Fruit fly (Drosophila melanogaster) whole organism, embryonic: ENCODE data around the gene Jupiter.

Source experiments
- CG10543 ChIP-seq: fragments of 200-800 bp; sonication (Bioruptor generic); optimal IDR thresholded peaks from 3 replicates; lab custom pipeline; 2017; ENCODE audit warnings: missing biosample characterization, mild to moderate bottlenecking, missing genetic modification characterization, moderate library complexity
- CG11093 ChIP-seq: fragments of 200-800 bp; sonication (Bioruptor generic); IDR thresholded peaks from 3 replicates; pipeline ENCODE4 v1.3.6; 2022; ENCODE audit warnings: missing biosample characterization, missing genetic modification characterization
- CG13287 ChIP-seq: fragments of 200-800 bp; sonication (Bioruptor generic); IDR thresholded peaks from 2 replicates; pipeline ENCODE4 v1.3.6; 2022; ENCODE audit warnings: missing biosample characterization, missing genetic modification characterization; ENCODE audit not compliant: partially characterized antibody
- CG17612 ChIP-seq: fragments of 200-800 bp; sonication (Bioruptor generic); IDR thresholded peaks from 2 replicates; pipeline ENCODE4 v1.3.6; 2022; ENCODE audit warnings: missing biosample characterization, missing genetic modification characterization
- CG17802 ChIP-seq: fragments of 200-800 bp; sonication (Bioruptor generic); optimal IDR thresholded peaks from 2 replicates; lab custom pipeline; 2018; ENCODE audit warnings: missing biosample characterization, mild to moderate bottlenecking, missing genetic modification characterization, moderate library complexity
- CG17912 ChIP-seq: fragments of 200-800 bp; sonication (Bioruptor generic); optimal IDR thresholded peaks from 2 replicates; lab custom pipeline; 2018; ENCODE audit warnings: missing biosample characterization, mild to moderate bottlenecking, missing genetic modification characterization
- CG18011 ChIP-seq: fragments of 200-800 bp; sonication (Bioruptor generic); optimal IDR thresholded peaks from 2 replicates; lab custom pipeline; 2017; ENCODE audit warnings: missing biosample characterization, missing genetic modification characterization, mild to moderate bottlenecking, moderate library complexity, missing genotype
- CG18764 ChIP-seq: fragments of 200-800 bp; sonication (Bioruptor generic); optimal IDR thresholded peaks from 3 replicates; lab custom pipeline; 2016; ENCODE audit warnings: missing biosample characterization, missing genetic modification characterization
- CG2116 ChIP-seq: fragments of 200-800 bp; sonication (Bioruptor generic); optimal IDR thresholded peaks from 3 replicates; lab custom pipeline; 2018; ENCODE audit warnings: missing biosample characterization, mild to moderate bottlenecking, missing genetic modification characterization
- CG2202 ChIP-seq: fragments of 200-800 bp; sonication (Bioruptor generic); optimal IDR thresholded peaks from 2 replicates; lab custom pipeline; 2018; ENCODE audit warnings: missing biosample characterization, mild to moderate bottlenecking, missing genetic modification characterization
- CG33557 ChIP-seq: fragments of 200-800 bp; sonication (Bioruptor generic); optimal IDR thresholded peaks from 2 replicates; lab custom pipeline; 2019; ENCODE audit warnings: missing biosample characterization, mild to moderate bottlenecking, missing genetic modification characterization, moderate library complexity
- CG34422 ChIP-seq: fragments of 200-800 bp; sonication (Bioruptor generic); IDR thresholded peaks from 3 replicates; pipeline ENCODE4 v1.3.6; 2022; ENCODE audit warnings: missing biosample characterization, missing genetic modification characterization
- CG6254 ChIP-seq: fragments of 200-800 bp; sonication (Bioruptor generic); optimal IDR thresholded peaks from 3 replicates; lab custom pipeline; 2017; ENCODE audit warnings: mild to moderate bottlenecking, missing biosample characterization, missing genetic modification reagents, missing genetic modification characterization
- CG6791 ChIP-seq: fragments of 200-800 bp; sonication (Bioruptor generic); IDR thresholded peaks from 3 replicates; pipeline ENCODE4 v1.3.6; 2022; ENCODE audit warnings: missing biosample characterization, missing genetic modification characterization; ENCODE audit not compliant: partially characterized antibody
- CG7786 ChIP-seq: fragments of 200-800 bp; sonication (Bioruptor generic); optimal IDR thresholded peaks from 2 replicates; lab custom pipeline; 2016; ENCODE audit warnings: missing biosample characterization, missing genetic modification characterization
- D19B ChIP-seq: fragments of 200-800 bp; sonication (Bioruptor generic); optimal IDR thresholded peaks from 2 replicates; lab custom pipeline; 2017; ENCODE audit warnings: missing biosample characterization, mild to moderate bottlenecking, missing genetic modification characterization
- Dll ChIP-seq: fragments of 200-800 bp; sonication (Bioruptor generic); IDR thresholded peaks from 4 replicates; pipeline ENCODE4 v1.3.6; 2022; ENCODE audit warnings: missing biosample characterization, missing genetic modification characterization; ENCODE audit not compliant: partially characterized antibody
- Ets65A ChIP-seq: fragments of 200-800 bp; sonication (Bioruptor generic); peaks from one replicate; lab custom pipeline; 2016; ENCODE audit warnings: missing biosample characterization, missing genetic modification characterization
- Fer2 ChIP-seq: fragments of 200-800 bp; sonication (Bioruptor generic); optimal IDR thresholded peaks from 2 replicates; lab custom pipeline; 2018; ENCODE audit warnings: missing biosample characterization, mild to moderate bottlenecking, missing genetic modification characterization, moderate library complexity
- HHEX ChIP-seq: fragments of 200-800 bp; sonication (Bioruptor generic); optimal IDR thresholded peaks from 3 replicates; lab custom pipeline; 2017; ENCODE audit warnings: missing biosample characterization, mild to moderate bottlenecking, missing genetic modification characterization, missing genetic modification reagents
- HLH4C ChIP-seq: fragments of 200-800 bp; sonication (Bioruptor generic); IDR thresholded peaks from 3 replicates; pipeline ENCODE4 v1.3.6; 2022; ENCODE audit warnings: missing biosample characterization, missing genetic modification characterization; ENCODE audit not compliant: partially characterized antibody
- HLHmδ ChIP-seq: fragments of 200-800 bp; sonication (Bioruptor generic); optimal IDR thresholded peaks from 2 replicates; lab custom pipeline; 2018; ENCODE audit warnings: missing biosample characterization, mild to moderate bottlenecking, missing genetic modification characterization, moderate library complexity
- HmgZ ChIP-seq: fragments of 200-800 bp; sonication (Bioruptor generic); optimal IDR thresholded peaks from 2 replicates; lab custom pipeline; 2018; ENCODE audit warnings: missing biosample characterization, mild to moderate bottlenecking, missing genetic modification characterization
- Hsf ChIP-seq: fragments of 200-800 bp; sonication (Bioruptor generic); optimal IDR thresholded peaks from 3 replicates; lab custom pipeline; 2016; ENCODE audit warnings: missing biosample characterization, missing genetic modification characterization
- MBD-R2 ChIP-seq: fragments of 200-800 bp; sonication (Bioruptor generic); IDR thresholded peaks from 2 replicates; pipeline ENCODE4 v1.3.6; 2022; ENCODE audit warnings: missing biosample characterization, missing genetic modification characterization
- MESR4 ChIP-seq: fragments of 200-800 bp; sonication (Bioruptor generic); optimal IDR thresholded peaks from 2 replicates; lab custom pipeline; 2018; ENCODE audit warnings: missing biosample characterization, mild to moderate bottlenecking, missing genetic modification characterization, moderate library complexity
- Med ChIP-seq: fragments of 200-800 bp; sonication (Bioruptor generic); peaks from one replicate; lab custom pipeline; 2016; ENCODE audit warnings: missing biosample characterization, missing genetic modification characterization, mild to moderate bottlenecking, inconsistent platforms, moderate library complexity
- Usf ChIP-seq: fragments of 200-800 bp; sonication (Bioruptor generic); optimal IDR thresholded peaks from 2 replicates; lab custom pipeline; 2017; ENCODE audit warnings: missing genotype, missing biosample characterization, missing genetic modification characterization
- ac ChIP-seq: fragments of 200-800 bp; sonication (Bioruptor generic); optimal IDR thresholded peaks from 3 replicates; lab custom pipeline; 2017; ENCODE audit warnings: missing biosample characterization, mild to moderate bottlenecking, missing genetic modification characterization
- amos ChIP-seq: fragments of 200-800 bp; sonication (Bioruptor generic); IDR thresholded peaks from 2 replicates; pipeline ENCODE4 v1.3.6; 2022; ENCODE audit warnings: missing biosample characterization, missing genetic modification characterization; ENCODE audit not compliant: partially characterized antibody
- aop ChIP-seq: fragments of 200-800 bp; sonication (Bioruptor generic); IDR thresholded peaks from 2 replicates; pipeline ENCODE4 v1.3.6; 2022; ENCODE audit warnings: missing biosample characterization, missing genetic modification characterization
- bowl ChIP-seq: fragments of 200-800 bp; sonication (Bioruptor generic); IDR thresholded peaks from 2 replicates; pipeline ENCODE4 v1.3.6; 2022; ENCODE audit warnings: missing biosample characterization, missing genetic modification characterization
- caup ChIP-seq: fragments of 200-800 bp; sonication (Bioruptor generic); optimal IDR thresholded peaks from 3 replicates; lab custom pipeline; 2017; ENCODE audit warnings: missing biosample characterization, mild to moderate bottlenecking, missing genetic modification characterization, moderate library complexity; ENCODE audit not compliant: severe bottlenecking
- ems ChIP-seq: fragments of 200-800 bp; sonication (Bioruptor generic); optimal IDR thresholded peaks from 3 replicates; lab custom pipeline; 2016; ENCODE audit warnings: missing biosample characterization, missing genetic modification characterization
- fd96Cb ChIP-seq: fragments of 200-800 bp; sonication (Bioruptor generic); optimal IDR thresholded peaks from 2 replicates; lab custom pipeline; 2018; ENCODE audit warnings: missing biosample characterization, mild to moderate bottlenecking, missing genetic modification characterization, moderate library complexity
- fu2 ChIP-seq: fragments of 200-800 bp; sonication (Bioruptor generic); optimal IDR thresholded peaks from 2 replicates; lab custom pipeline; 2016; ENCODE audit warnings: missing biosample characterization, missing genetic modification characterization
- jigr1 ChIP-seq: fragments of 200-800 bp; sonication (Bioruptor generic); IDR thresholded peaks from 3 replicates; pipeline ENCODE4 v1.3.6; 2022; ENCODE audit warnings: missing biosample characterization, missing genetic modification characterization
- jumu ChIP-seq: fragments of 200-800 bp; sonication (Bioruptor generic); optimal IDR thresholded peaks from 3 replicates; lab custom pipeline; 2016; ENCODE audit warnings: missing biosample characterization, missing genetic modification characterization
- knrl ChIP-seq: fragments of 200-800 bp; sonication (Bioruptor generic); IDR thresholded peaks from 3 replicates; pipeline ENCODE4 v1.3.6; 2022; ENCODE audit warnings: missing biosample characterization, missing genetic modification characterization; ENCODE audit not compliant: partially characterized antibody
- maf-S ChIP-seq: fragments of 200-800 bp; sonication (Bioruptor generic); optimal IDR thresholded peaks from 2 replicates; lab custom pipeline; 2016; ENCODE audit warnings: missing biosample characterization, missing genetic modification characterization
- mam ChIP-seq: fragments of 200-800 bp; sonication (Bioruptor generic); optimal IDR thresholded peaks from 3 replicates; lab custom pipeline; 2016; ENCODE audit warnings: missing biosample characterization, missing genetic modification characterization
- nom ChIP-seq: fragments of 200-800 bp; sonication (Bioruptor generic); optimal IDR thresholded peaks from 2 replicates; lab custom pipeline; 2017; ENCODE audit warnings: missing biosample characterization, missing genetic modification characterization, mild to moderate bottlenecking, moderate library complexity, missing genetic modification reagents
- org-1 ChIP-seq: fragments of 200-800 bp; sonication (Bioruptor generic); optimal IDR thresholded peaks from 2 replicates; lab custom pipeline; 2017; ENCODE audit warnings: missing biosample characterization, missing genetic modification characterization
- repo ChIP-seq: fragments of 200-800 bp; sonication (Bioruptor generic); optimal IDR thresholded peaks from 2 replicates; lab custom pipeline; 2016; ENCODE audit warnings: missing biosample characterization, missing genetic modification characterization
- tio ChIP-seq: fragments of 200-800 bp; sonication (Bioruptor generic); optimal IDR thresholded peaks from 2 replicates; lab custom pipeline; 2017; ENCODE audit warnings: missing biosample characterization, missing genetic modification characterization, inconsistent platforms
- tup ChIP-seq: fragments of 200-800 bp; sonication (Bioruptor generic); optimal IDR thresholded peaks from 2 replicates; lab custom pipeline; 2016; ENCODE audit warnings: missing biosample characterization, mild to moderate bottlenecking, missing genetic modification characterization, moderate library complexity
- unc-4 ChIP-seq: fragments of 200-800 bp; sonication (Bioruptor generic); IDR thresholded peaks from 2 replicates; pipeline ENCODE4 v1.3.6; 2022; ENCODE audit warnings: missing biosample characterization, missing genetic modification characterization; ENCODE audit not compliant: partially characterized antibody
- vnd ChIP-seq: fragments of 200-800 bp; sonication (Bioruptor generic); IDR thresholded peaks from 3 replicates; pipeline ENCODE4 v1.3.6; 2022; ENCODE audit warnings: missing biosample characterization, missing genetic modification characterization; ENCODE audit not compliant: partially characterized antibody
- zfh1 ChIP-seq: fragments of 200-800 bp; sonication (Bioruptor generic); IDR thresholded peaks from 3 replicates; pipeline ENCODE4 v1.3.6; 2022; ENCODE audit warnings: missing biosample characterization, missing genetic modification characterization

The Jupiter gene

DNA sequence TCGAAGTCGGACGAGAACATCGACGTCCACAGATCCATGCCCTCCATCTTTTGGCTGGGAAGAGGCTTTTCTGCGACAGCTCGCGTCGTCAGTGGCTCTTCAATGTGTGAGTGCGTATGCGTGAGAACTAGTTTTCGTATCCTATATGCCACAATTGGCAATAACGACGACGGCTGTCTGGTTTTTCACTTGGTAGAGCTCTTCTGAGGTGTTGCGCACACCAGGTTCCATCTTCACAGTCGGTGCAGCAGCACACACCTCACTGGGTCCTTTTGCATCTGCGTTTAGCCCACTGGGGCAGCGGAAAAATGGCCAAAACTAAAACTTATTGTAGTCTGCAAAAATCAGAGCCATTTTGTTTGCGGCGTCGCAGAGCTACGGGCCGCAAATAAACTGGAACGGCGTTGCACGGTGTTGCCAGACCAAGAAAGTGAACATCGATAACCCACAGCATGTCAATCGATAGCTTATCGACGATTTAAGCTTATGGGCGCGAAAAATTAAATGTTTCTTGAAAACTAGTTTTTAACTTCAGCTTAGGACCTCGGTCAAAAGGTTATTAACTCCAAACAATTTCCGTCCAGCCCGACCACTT lies 29.8 kb downstream of the Jupiter start, which contains the start of gene CG6791 (continued):
- TF ChIP-seq CG11093 (GFP tag; lab: Robert Waterston, UW) (no peak), MBD-R2 (GFP tag; lab: Robert Waterston, UW) (peak; percentile 65), knrl (GFP tag; lab: Robert Waterston, UW) (peak; percentile 83), zfh1 (GFP tag; lab: Robert Waterston, UW) (no peak), CG6791 (GFP tag; lab: Robert Waterston, UW) (peak; percentile 96), repo (GFP tag; lab: Kevin White, UChicago) (no peak), MESR4 (GFP tag; lab: Kevin White, UChicago) (peak; percentile 82), CG6254 (GFP tag; lab: Kevin White, UChicago) (no peak), CG18764 (GFP tag; lab: Kevin White, UChicago) (no peak), CG2116 (GFP tag; lab: Kevin White, UChicago) (peak; percentile 65), HLHmδ (GFP tag; lab: Kevin White, UChicago) (no peak), CG33557 (GFP tag; lab: Kevin White, UChicago) (no peak), CG17612 (GFP tag; lab: Robert Waterston, UW) (no peak), CG17802 (tag; lab: Kevin White, UChicago) (no peak), HmgZ (tag; lab: Kevin White, UChicago) (peak; percentile 31), HHEX (GFP tag; lab: Kevin White, UChicago) (no peak), Med (GFP tag; lab: Kevin White, UChicago) (peak; percentile 24), mam (GFP tag; lab: Kevin White, UChicago) (no peak), CG17912 (no peak), CG34422 (GFP tag; lab: Robert Waterston, UW) (no peak; the same call in 2 of the 3 replicates), org-1 (GFP tag; lab: Kevin White, UChicago) (no peak), jumu (no peak), Dll (GFP tag; lab: Robert Waterston, UW) (peak; percentile 88), CG18011 (GFP tag; lab: Kevin White, UChicago) (no peak), Hsf (GFP tag; lab: Kevin White, UChicago) (no peak), ems (no peak), jigr1 (GFP tag; lab: Robert Waterston, UW) (no peak), tio (no peak), maf-S (no peak), HLH4C (GFP tag; lab: Robert Waterston, UW) (peak; percentile 75), Usf (no peak), fu2 (GFP tag; lab: Kevin White, UChicago) (no peak), bowl (GFP tag; lab: Robert Waterston, UW) (no peak), Ets65A (no peak), CG2202 (tag; lab: Kevin White, UChicago) (no peak), fd96Cb (no peak), CG7786 (GFP tag; lab: Kevin White, UChicago) (no peak), D19B (GFP tag; lab: Kevin White, UChicago) (no peak), unc-4 (peak; percentile 90), aop (GFP tag; lab: Robert Waterston, UW) (no peak), nom (GFP tag; lab: Kevin White, UChicago) (no peak), caup (GFP tag; lab: Kevin White, UChicago) (no peak), tup (GFP tag; lab: Kevin White, UChicago) (no peak), ac (GFP tag; lab: Kevin White, UChicago) (no peak), CG13287 (GFP tag; lab: Robert Waterston, UW) (peak; percentile 96), Fer2 (tag; lab: Kevin White, UChicago) (no peak), amos (GFP tag; lab: Robert Waterston, UW) (peak; percentile 90), CG10543 (GFP tag; lab: Kevin White, UChicago) (no peak), vnd (GFP tag; lab: Robert Waterston, UW) (peak; percentile 69; the same call in 2 of the 3 replicates)
